Worm (Caenorhabditis elegans) whole organism, young adult: ENCODE results near the gene F13H8.2.

Experiments
- B0019.2 ChIP-seq: fragments of 200-800 bp; sonication (Bioruptor generic); conservative IDR thresholded peaks from 2 replicates; pipeline ENCODE4 v1.3.6; 2022; ENCODE audit warnings: missing genetic modification reagents, missing genetic modification characterization, missing compliant biosample characterization
- B0035.1 ChIP-seq: sonication (generic microtip); optimal IDR thresholded peaks from 2 replicates; lab custom pipeline; 2016; ENCODE audit warnings: missing genetic modification characterization, mild to moderate bottlenecking, missing compliant biosample characterization, missing genotype, missing genetic modification reagents
- B0261.1 ChIP-seq: sonication (generic microtip); optimal IDR thresholded peaks from 2 replicates; lab custom pipeline; 2016; ENCODE audit warnings: mild to moderate bottlenecking, missing genetic modification characterization, moderate library complexity, missing compliant biosample characterization
- F10E7.11 ChIP-seq: sonication (generic microtip); optimal IDR thresholded peaks from 2 replicates; lab custom pipeline; 2017; ENCODE audit warnings: mild to moderate bottlenecking, missing genetic modification characterization, moderate library complexity, missing compliant biosample characterization
- F23B12.7 ChIP-seq: sonication (generic microtip); optimal IDR thresholded peaks from 2 replicates; lab custom pipeline; 2017; ENCODE audit warnings: missing genetic modification characterization, mild to moderate bottlenecking, missing compliant biosample characterization, antibody characterized with exemption, moderate library complexity; ENCODE audit not compliant: insufficient read depth
- F37B4.10 ChIP-seq: fragments of 200-800 bp; sonication (Bioruptor generic); IDR thresholded peaks from 2 replicates; pipeline ENCODE4 v1.3.6; 2022; ENCODE audit warnings: missing genetic modification characterization, missing compliant biosample characterization
- F55B11.4 ChIP-seq: sonication (generic microtip); optimal IDR thresholded peaks from 2 replicates; lab custom pipeline; 2016; ENCODE audit warnings: missing compliant biosample characterization, missing genetic modification characterization, borderline replicate concordance; ENCODE audit not compliant: insufficient read depth
- T07F8.4 ChIP-seq: sonication (generic microtip); optimal IDR thresholded peaks from 2 replicates; lab custom pipeline; 2016; ENCODE audit warnings: mild to moderate bottlenecking, missing genetic modification characterization, moderate library complexity, missing compliant biosample characterization
- T26A5.8 ChIP-seq: sonication (generic microtip); optimal IDR thresholded peaks from 2 replicates; lab custom pipeline; 2016; ENCODE audit warnings: missing genetic modification characterization, missing compliant biosample characterization
- Y56A3A.18 ChIP-seq: fragments of 200-800 bp; sonication (Bioruptor generic); IDR thresholded peaks from 2 replicates; pipeline ENCODE4 v1.3.6; 2022; ENCODE audit warnings: missing genetic modification reagents, missing genetic modification characterization, missing compliant biosample characterization
- Y67H2A.10 ChIP-seq: fragments of 200-800 bp; sonication (Bioruptor generic); conservative IDR thresholded peaks from 2 replicates; pipeline ENCODE4 v1.3.6; 2022; ENCODE audit warnings: missing genetic modification reagents, missing genetic modification characterization, missing compliant biosample characterization
- ZK185.1 ChIP-seq: sonication (generic microtip); optimal IDR thresholded peaks from 2 replicates; lab custom pipeline; 2016; ENCODE audit warnings: mild to moderate bottlenecking, missing genetic modification characterization, missing compliant biosample characterization; ENCODE audit not compliant: poor library complexity, severe bottlenecking
- ama-1 ChIP-seq, 3 experiments: fragments of 150-350 bp in 1 of 3; sonication (generic microtip) in 2 of 3; optimal IDR thresholded peaks; 2 replicates each; lab custom pipeline; 2014 to 2018; ENCODE audit warnings: missing biosample characterization in 2 of 3, missing genetic modification characterization in 2 of 3, missing genetic modification reagents in 2 of 3
- attf-5 ChIP-seq: fragments of 200-800 bp; sonication (Bioruptor generic); optimal IDR thresholded peaks from 2 replicates; lab custom pipeline; 2018; ENCODE audit warnings: mild to moderate bottlenecking, missing genetic modification characterization, missing compliant biosample characterization
- ccch-3 ChIP-seq: fragments of 200-800 bp; sonication (Bioruptor generic); optimal IDR thresholded peaks from 2 replicates; lab custom pipeline; 2018; ENCODE audit warnings: mild to moderate bottlenecking, missing genetic modification characterization, missing compliant biosample characterization
- ceh-100 ChIP-seq: fragments of 200-800 bp; sonication (Bioruptor generic); IDR thresholded peaks from 2 replicates; pipeline ENCODE4 v1.3.6; 2022; ENCODE audit warnings: missing genetic modification reagents, missing genetic modification characterization, missing compliant biosample characterization
- ceh-91 ChIP-seq: fragments of 200-800 bp; sonication (Bioruptor generic); IDR thresholded peaks from 2 replicates; pipeline ENCODE4 v1.3.6; 2022; ENCODE audit warnings: missing genetic modification reagents, missing genetic modification characterization, missing compliant biosample characterization
- chd-7 ChIP-seq: sonication (generic microtip); optimal IDR thresholded peaks from 2 replicates; lab custom pipeline; 2016; ENCODE audit warnings: mild to moderate bottlenecking, missing genetic modification characterization, moderate library complexity, missing compliant biosample characterization
- dpl-1 ChIP-seq: fragments of 150-350 bp; optimal IDR thresholded peaks from 2 replicates; lab custom pipeline; 2014; ENCODE audit warnings: missing biosample characterization, missing genetic modification reagents, missing genetic modification characterization
- ekl-4 ChIP-seq: fragments of 200-800 bp; sonication (Bioruptor generic); IDR thresholded peaks from 2 replicates; pipeline ENCODE4 v1.3.6; 2022; ENCODE audit warnings: missing genetic modification reagents, missing genetic modification characterization, missing compliant biosample characterization
- fkh-3 ChIP-seq: sonication (generic microtip); optimal IDR thresholded peaks from 2 replicates; lab custom pipeline; 2016; ENCODE audit warnings: mild to moderate bottlenecking, missing genetic modification characterization, missing compliant biosample characterization
- hlh-26 ChIP-seq: fragments of 200-800 bp; sonication (Bioruptor generic); conservative IDR thresholded peaks from 2 replicates; pipeline ENCODE4 v1.3.6; 2022; ENCODE audit warnings: missing genetic modification reagents, missing genetic modification characterization, missing compliant biosample characterization
- hrde-1 ChIP-seq: sonication (generic microtip); optimal IDR thresholded peaks from 2 replicates; lab custom pipeline; 2016; ENCODE audit warnings: missing genetic modification characterization, mild to moderate bottlenecking, missing compliant biosample characterization, moderate library complexity, missing genotype, missing genetic modification reagents, borderline replicate concordance
- let-526 ChIP-seq: fragments of 200-800 bp; sonication (Bioruptor generic); IDR thresholded peaks from 2 replicates; pipeline ENCODE4 v1.3.6; 2022; ENCODE audit warnings: missing genetic modification reagents, missing genetic modification characterization, missing compliant biosample characterization
- lin-26 ChIP-seq: fragments of 200-800 bp; sonication (Bioruptor generic); IDR thresholded peaks from 2 replicates; pipeline ENCODE4 v1.3.6; 2022; ENCODE audit warnings: missing genetic modification reagents, missing genetic modification characterization, missing compliant biosample characterization
- lin-54 ChIP-seq: fragments of 200-800 bp; sonication (Bioruptor generic); optimal IDR thresholded peaks from 2 replicates; lab custom pipeline; 2018; ENCODE audit warnings: mild to moderate bottlenecking, missing genetic modification characterization, missing compliant biosample characterization
- lsl-1 ChIP-seq: fragments of 200-800 bp; sonication (Bioruptor generic); optimal IDR thresholded peaks from 2 replicates; lab custom pipeline; 2018; ENCODE audit warnings: mild to moderate bottlenecking, missing genetic modification characterization, moderate library complexity, missing compliant biosample characterization
- lsy-27 ChIP-seq: sonication (generic microtip); optimal IDR thresholded peaks from 2 replicates; lab custom pipeline; 2017; ENCODE audit warnings: missing genetic modification characterization, mild to moderate bottlenecking, missing compliant biosample characterization, antibody characterized with exemption, missing genotype, borderline replicate concordance; ENCODE audit not compliant: insufficient read depth
- madf-3 ChIP-seq: fragments of 200-800 bp; sonication (Bioruptor generic); IDR thresholded peaks from 2 replicates; pipeline ENCODE4 v1.3.6; 2022; ENCODE audit warnings: missing genetic modification reagents, missing genetic modification characterization, missing compliant biosample characterization
- madf-8 ChIP-seq: fragments of 200-800 bp; sonication (Bioruptor generic); conservative IDR thresholded peaks from 2 replicates; pipeline ENCODE4 v1.3.6; 2022; ENCODE audit warnings: missing genetic modification reagents, missing genetic modification characterization, missing compliant biosample characterization
- mcd-1 ChIP-seq: fragments of 200-800 bp; sonication (Bioruptor generic); IDR thresholded peaks from 2 replicates; pipeline ENCODE4 v1.3.6; 2022; ENCODE audit warnings: missing genetic modification reagents, missing genetic modification characterization, missing compliant biosample characterization
- mes-4 ChIP-seq: sonication (generic microtip); optimal IDR thresholded peaks from 2 replicates; lab custom pipeline; 2016; ENCODE audit warnings: missing genotype, missing genetic modification characterization, missing compliant biosample characterization
- nfya-1 ChIP-seq: sonication (generic microtip); optimal IDR thresholded peaks from 2 replicates; lab custom pipeline; 2017; ENCODE audit warnings: antibody characterized with exemption, missing compliant biosample characterization, missing genetic modification characterization, borderline replicate concordance; ENCODE audit not compliant: insufficient read depth
- nhr-120 ChIP-seq: fragments of 200-800 bp; sonication (Bioruptor generic); IDR thresholded peaks from 2 replicates; pipeline ENCODE4 v1.3.6; 2022; ENCODE audit warnings: missing genetic modification characterization, missing compliant biosample characterization
- pbrm-1 ChIP-seq: fragments of 200-800 bp; sonication (Bioruptor generic); IDR thresholded peaks from 2 replicates; pipeline ENCODE4 v1.3.6; 2022; ENCODE audit warnings: missing genetic modification reagents, missing genetic modification characterization, missing compliant biosample characterization
- pha-4 ChIP-seq: fragments of 150-350 bp; sonication (generic microtip); optimal IDR thresholded peaks from 2 replicates; lab custom pipeline; 2014; ENCODE audit warnings: missing biosample characterization, missing genetic modification reagents, missing genetic modification characterization
- snpc-1.1 ChIP-seq: sonication (generic microtip); optimal IDR thresholded peaks from 2 replicates; lab custom pipeline; 2017; ENCODE audit warnings: missing genetic modification characterization, mild to moderate bottlenecking, missing compliant biosample characterization, antibody characterized with exemption, moderate library complexity, missing genotype, missing genetic modification reagents; ENCODE audit not compliant: insufficient read depth
- snpc-3.4 ChIP-seq: sonication (generic microtip); optimal IDR thresholded peaks from 2 replicates; lab custom pipeline; 2017; ENCODE audit warnings: missing genetic modification characterization, mild to moderate bottlenecking, missing compliant biosample characterization, antibody characterized with exemption, moderate library complexity, missing genotype, missing genetic modification reagents
- tlf-1 ChIP-seq: fragments of 200-800 bp; sonication (Bioruptor generic); optimal IDR thresholded peaks from 2 replicates; lab custom pipeline; 2018; ENCODE audit warnings: mild to moderate bottlenecking, missing genetic modification characterization, missing compliant biosample characterization
- unc-130 ChIP-seq: sonication (generic microtip); optimal IDR thresholded peaks from 2 replicates; lab custom pipeline; 2016; ENCODE audit warnings: missing genetic modification reagents, missing genetic modification characterization, missing compliant biosample characterization
- ztf-28 ChIP-seq: fragments of 200-800 bp; sonication (Bioruptor generic); IDR thresholded peaks from 2 replicates; pipeline ENCODE4 v1.3.6; 2022; ENCODE audit warnings: missing genetic modification reagents, missing genetic modification characterization, missing compliant biosample characterization
- ztf-3 ChIP-seq: fragments of 200-800 bp; sonication (Bioruptor generic); optimal IDR thresholded peaks from 2 replicates; lab custom pipeline; 2018; ENCODE audit warnings: mild to moderate bottlenecking, missing genetic modification characterization, missing compliant biosample characterization

The F13H8.2 gene

DNA sequence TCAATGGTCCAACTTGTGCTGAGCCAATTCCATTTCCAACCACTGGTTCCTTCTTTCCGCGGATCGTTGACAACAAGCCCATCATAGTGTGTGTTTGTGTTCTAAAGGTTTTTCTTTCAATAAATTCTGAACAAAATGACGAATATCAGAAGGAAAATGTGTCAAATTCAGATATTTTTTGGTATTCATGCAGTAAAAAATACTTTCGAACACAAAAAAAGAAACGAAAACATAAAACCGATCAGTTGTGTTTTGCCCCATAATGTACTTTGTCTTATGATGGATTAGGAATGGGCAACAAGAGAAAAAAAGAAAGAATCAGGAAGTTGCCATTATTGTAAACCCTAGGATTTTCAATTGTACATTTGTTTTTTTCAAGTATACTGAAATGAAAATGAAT, 39.0 kb downstream of the F13H8.2 start, which contains the start of gene glb-10:
Gene glb-10 (minus strand): TSS at position 101 of the 400 bp plus-strand sequence.
- TF ChIP-seq pha-4 (tag; lab: Kevin White, UChicago) (no peak), pbrm-1 (no peak), lin-26 (GFP tag; lab: Robert Waterston, UW) (no peak), ccch-3 (GFP tag; lab: Kevin White, UChicago) (no peak), F55B11.4 (tag; lab: Kevin White, UChicago) (no peak), Y67H2A.10 (no peak), mcd-1 (GFP tag; lab: Robert Waterston, UW) (no peak), hlh-26 (no peak), F37B4.10 (GFP tag; lab: Robert Waterston, UW) (no peak), ama-1 (optimal IDR thresholded peaks at IDR 0.05; lab: Kevin White, UChicago) (no peak), ama-1 (GFP tag; optimal IDR thresholded peaks at IDR 0.05; lab: Kevin White, UChicago) (no peak), T07F8.4 (tag; lab: Kevin White, UChicago) (no peak), let-526 (GFP tag; lab: Robert Waterston, UW) (no peak), ZK185.1 (tag; lab: Kevin White, UChicago) (no peak), nfya-1 (no peak), F10E7.11 (tag; lab: Kevin White, UChicago) (no peak), ceh-91 (GFP tag; lab: Robert Waterston, UW) (no peak), T26A5.8 (no peak), fkh-3 (tag; lab: Kevin White, UChicago) (no peak)

DNA sequence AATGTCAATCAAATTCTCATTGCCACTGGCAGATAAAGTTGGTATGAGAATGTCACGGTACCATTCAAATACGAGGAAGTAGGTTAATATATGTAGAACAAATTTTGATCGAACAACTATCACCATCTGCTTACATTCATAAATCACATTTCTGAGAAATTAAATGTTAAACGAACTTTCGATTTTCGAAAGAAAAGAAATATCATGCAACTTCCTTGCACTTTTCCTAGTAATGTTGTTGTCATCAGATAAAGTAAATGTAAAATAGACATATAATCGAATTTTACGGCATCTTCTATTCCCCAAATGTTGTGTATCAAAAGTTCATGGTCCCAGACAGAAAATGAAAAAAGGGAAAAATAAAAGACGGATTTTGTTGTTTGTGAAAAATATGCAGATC, 41.3 kb downstream of the F13H8.2 start:
- TF ChIP-seq attf-5 = no peak

DNA sequence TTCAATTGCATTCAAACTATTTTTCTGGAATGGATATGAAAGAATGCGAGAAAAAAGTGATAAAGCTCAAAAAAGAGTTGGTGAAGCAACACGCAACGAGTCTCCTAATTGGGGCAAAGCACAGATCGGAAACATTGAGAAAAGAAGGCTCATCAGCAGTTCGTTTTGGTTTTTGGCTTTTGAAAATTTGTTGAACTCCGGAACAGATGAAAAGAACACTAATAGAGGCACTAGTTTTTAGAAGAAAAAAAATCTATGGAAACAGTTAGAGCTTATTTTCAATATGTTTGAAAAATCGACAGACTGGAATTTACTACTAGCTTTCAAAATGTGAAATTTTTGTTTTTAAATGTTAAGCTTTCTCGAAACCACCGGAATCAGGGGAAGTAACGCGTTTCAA, 41.7 kb downstream of the F13H8.2 start:
- no peak for TF ChIP-seq chd-7 (tag; lab: Kevin White, UChicago)
- TF ChIP-seq ceh-100 (GFP tag; lab: Robert Waterston, UW) = no peak
- no peak for TF ChIP-seq madf-8
- no peak for TF ChIP-seq ztf-3 (GFP tag; lab: Kevin White, UChicago)
- no peak for TF ChIP-seq Y56A3A.18
- no peak for TF ChIP-seq madf-3 (GFP tag; lab: Robert Waterston, UW)
- TF ChIP-seq snpc-3.4 (tag; lab: Kevin White, UChicago) = no peak
- TF ChIP-seq unc-130 (GFP tag; lab: Kevin White, UChicago) = no peak
- no peak for TF ChIP-seq B0035.1
- no peak for TF ChIP-seq B0261.1 (tag; lab: Kevin White, UChicago)
- TF ChIP-seq ccch-3 (GFP tag; lab: Kevin White, UChicago) = no peak
- TF ChIP-seq mes-4 (tag; lab: Kevin White, UChicago) = no peak

DNA sequence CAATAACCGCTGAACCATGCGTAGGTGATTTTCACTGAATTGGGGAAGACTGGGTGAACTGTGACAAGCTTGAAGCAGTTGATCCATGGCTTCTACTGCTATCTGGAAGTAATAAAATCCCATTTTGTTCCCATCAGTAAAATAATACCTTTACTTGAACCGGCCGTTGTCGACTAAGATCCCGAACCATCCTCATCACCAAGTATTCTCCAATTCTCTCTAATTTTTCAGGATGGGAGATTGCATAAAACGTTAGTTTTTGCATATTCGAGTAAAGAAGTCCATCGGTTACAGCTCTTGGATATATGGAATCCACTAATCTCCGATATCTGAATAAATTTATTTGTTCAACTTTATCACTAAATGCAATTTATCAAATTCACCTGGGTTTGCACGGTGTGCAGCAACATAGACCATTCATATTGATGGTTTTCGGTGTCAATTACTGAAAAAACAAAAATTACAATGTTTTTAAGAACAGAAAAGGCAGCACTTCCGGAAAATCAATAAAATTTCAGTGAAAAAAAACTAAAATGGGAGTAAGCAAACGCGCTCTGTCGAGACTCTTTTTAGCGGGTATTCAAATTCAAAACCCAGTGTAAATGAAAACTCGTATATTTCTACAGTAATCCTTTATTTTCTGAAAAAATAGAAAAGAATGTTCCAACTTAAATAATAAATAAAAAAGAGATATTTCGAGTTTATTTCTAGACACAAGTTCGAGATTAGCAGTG, 50.7 kb downstream of the F13H8.2 start, which contains the start of gene efr-3:
Gene efr-3 (minus strand): TSS at position 505 of the 734 bp plus-strand sequence.
- TF ChIP-seq F23B12.7 (peak; percentile 92), ekl-4 (no peak), tlf-1 (GFP tag; lab: Kevin White, UChicago) (no peak), mes-4 (tag; lab: Kevin White, UChicago) (no peak), lsl-1 (GFP tag; lab: Kevin White, UChicago) (peak; percentile 28), mcd-1 (GFP tag; lab: Robert Waterston, UW) (peak; percentile 88), lsy-27 (tag; lab: Kevin White, UChicago) (no peak), Y56A3A.18 (no peak), dpl-1 (GFP tag; lab: Kevin White, UChicago) (peak; percentile 64), F37B4.10 (GFP tag; lab: Robert Waterston, UW) (no peak), let-526 (GFP tag; lab: Robert Waterston, UW) (no peak), hrde-1 (tag; lab: Kevin White, UChicago) (no peak), snpc-1.1 (no peak), nhr-120 (GFP tag; lab: Robert Waterston, UW) (no peak), ztf-28 (GFP tag; lab: Robert Waterston, UW) (no peak), B0019.2 (GFP tag; lab: Robert Waterston, UW) (no peak), lin-54 (GFP tag; lab: Kevin White, UChicago) (peak; percentile 84)
